Fruit fly (Drosophila melanogaster) whole organism, embryonic: ENCODE data around the gene LanB2.

Experiments
- CG12299 ChIP-seq: fragments of 200-800 bp; sonication (Bioruptor generic); optimal IDR thresholded peaks from 2 replicates; lab custom pipeline; 2018; ENCODE audit warnings: missing biosample characterization, mild to moderate bottlenecking, missing genetic modification characterization
- CG13287 ChIP-seq: fragments of 200-800 bp; sonication (Bioruptor generic); IDR thresholded peaks from 2 replicates; pipeline ENCODE4 v1.3.6; 2022; ENCODE audit warnings: missing biosample characterization, missing genetic modification characterization; ENCODE audit not compliant: partially characterized antibody
- CG6791 ChIP-seq: fragments of 200-800 bp; sonication (Bioruptor generic); IDR thresholded peaks from 3 replicates; pipeline ENCODE4 v1.3.6; 2022; ENCODE audit warnings: missing biosample characterization, missing genetic modification characterization; ENCODE audit not compliant: partially characterized antibody
- CG8089 ChIP-seq: fragments of 200-800 bp; sonication (Bioruptor generic); optimal IDR thresholded peaks from 3 replicates; lab custom pipeline; 2016; ENCODE audit warnings: missing biosample characterization, missing genetic modification characterization
- CG9727 ChIP-seq: fragments of 200-800 bp; sonication (Bioruptor generic); optimal IDR thresholded peaks from 3 replicates; lab custom pipeline; 2017; ENCODE audit warnings: missing biosample characterization, mild to moderate bottlenecking, missing genetic modification characterization
- Dek ChIP-seq: fragments of 200-800 bp; sonication (Bioruptor generic); optimal IDR thresholded peaks from 3 replicates; lab custom pipeline; 2019; ENCODE audit warnings: missing biosample characterization, mild to moderate bottlenecking, missing genetic modification characterization, moderate library complexity
- Oaz ChIP-seq: fragments of 200-800 bp; sonication (Bioruptor generic); IDR thresholded peaks from 2 replicates; pipeline ENCODE4 v1.3.6; 2022; ENCODE audit warnings: missing biosample characterization, missing genetic modification characterization
- Sin3A ChIP-seq: fragments of >200 bp; optimal IDR thresholded peaks from 2 replicates; lab custom pipeline; 2018
- Stat92E ChIP-seq, 3 experiments: fragments of >200 bp in 2 of 3; fragments of 200-800 bp in 1 of 3; sonication (Bioruptor generic) in 1 of 3; optimal IDR thresholded peaks; 2 replicates each; lab custom pipeline; 2017 to 2019; ENCODE audit warnings: missing biosample characterization in 3 of 3, missing genetic modification characterization in 3 of 3, mild to moderate bottlenecking in 1 of 3, moderate library complexity in 1 of 3
- Xbp1 ChIP-seq: fragments of 200-800 bp; sonication (Bioruptor generic); optimal IDR thresholded peaks from 3 replicates; lab custom pipeline; 2016; ENCODE audit warnings: missing biosample characterization, mild to moderate bottlenecking, missing genetic modification characterization
- chinmo ChIP-seq: fragments of 200-800 bp; sonication (Bioruptor generic); IDR thresholded peaks from 4 replicates; pipeline ENCODE4 v1.3.6; 2022; ENCODE audit warnings: missing biosample characterization, missing genetic modification characterization; ENCODE audit not compliant: partially characterized antibody
- shn ChIP-seq: fragments of 200-800 bp; sonication (Bioruptor generic); optimal IDR thresholded peaks from 3 replicates; lab custom pipeline; 2016; ENCODE audit warnings: missing biosample characterization, missing genetic modification characterization
- tin ChIP-seq: fragments of 200-800 bp; sonication (Bioruptor generic); optimal IDR thresholded peaks from 3 replicates; lab custom pipeline; 2016; ENCODE audit warnings: missing biosample characterization, missing genetic modification characterization

- TF ChIP-seq chinmo (GFP tag; lab: Robert Waterston, UW) = 0 out of 4 replicates have a peak, but pooled peaks have one; percentile 85
- no peak for TF ChIP-seq CG8089 (GFP tag; lab: Kevin White, UChicago)
- peak; percentile 87 for TF ChIP-seq CG13287
- no peak for TF ChIP-seq Xbp1 (GFP tag; lab: Kevin White, UChicago)
- TF ChIP-seq shn (GFP tag; lab: Kevin White, UChicago) = no peak
- TF ChIP-seq Sin3A (lab: Kevin White, UChicago) = no peak
- TF ChIP-seq Dek (tag; lab: Kevin White, UChicago) = no peak
- peak; percentile 72 for TF ChIP-seq CG6791
- TF ChIP-seq Oaz = no peak
- no peak for TF ChIP-seq CG9727 (GFP tag; lab: Kevin White, UChicago)
- TF ChIP-seq CG12299 (tag; lab: Kevin White, UChicago) = no peak
- no peak for TF ChIP-seq Stat92E (GFP tag; optimal IDR thresholded peaks at IDR 0.05; lab: Kevin White, UChicago)
- TF ChIP-seq tin (GFP tag; lab: Kevin White, UChicago) = no peak
Observed at dm6 chr3L:9624014-9624413, 9.3 kb downstream of the LanB2 start, which contains the start of gene CG3335.
